Worm (Caenorhabditis elegans) whole organism, late embryonic: Measurements from ENCODE around the gene ztf-27.
A peak's percentile ranks its signal among the peaks of the same experiment; 100 is the strongest.

Experiments
- ama-1 ChIP-seq: fragments of 150-350 bp; optimal IDR thresholded peaks from 2 replicates; lab custom pipeline; 2014
- ceh-18 ChIP-seq: sonication (generic microtip); optimal IDR thresholded peaks from 2 replicates; lab custom pipeline; 2016; ENCODE audit warnings: missing genetic modification characterization, missing compliant biosample characterization
- nfya-1 ChIP-seq: sonication (generic microtip); optimal IDR thresholded peaks from 2 replicates; lab custom pipeline; 2017; ENCODE audit warnings: missing genetic modification characterization, mild to moderate bottlenecking, missing compliant biosample characterization, antibody characterized with exemption, moderate library complexity
- nhr-11 ChIP-seq: fragments of 150-350 bp; optimal IDR thresholded peaks from 2 replicates; lab custom pipeline; 2014; ENCODE audit warnings: missing biosample characterization, missing genetic modification characterization
- npax-4 ChIP-seq: sonication (generic microtip); optimal IDR thresholded peaks from 2 replicates; lab custom pipeline; 2016; ENCODE audit warnings: missing genetic modification characterization, missing compliant biosample characterization
- pha-2 ChIP-seq: sonication (generic microtip); optimal IDR thresholded peaks from 2 replicates; lab custom pipeline; 2017; ENCODE audit warnings: mild to moderate bottlenecking, missing genetic modification characterization, missing compliant biosample characterization
- pqm-1 ChIP-seq: sonication (generic microtip); optimal IDR thresholded peaks from 2 replicates; lab custom pipeline; 2016; ENCODE audit warnings: missing genetic modification characterization, missing compliant biosample characterization
- sdc-2 ChIP-seq: sonication (generic microtip); optimal IDR thresholded peaks from 2 replicates; lab custom pipeline; 2016; ENCODE audit warnings: missing genotype, missing genetic modification characterization, missing compliant biosample characterization
- unc-55 ChIP-seq: sonication (generic microtip); optimal IDR thresholded peaks from 2 replicates; lab custom pipeline; 2017; ENCODE audit warnings: missing biosample characterization, missing genetic modification reagents, missing genetic modification characterization

ce11 chrII:10373536-10374169 lies 11.5 kb upstream of the ztf-27 start:
- no peak for TF ChIP-seq ama-1
- no peak for TF ChIP-seq sdc-2 (tag; lab: Kevin White, UChicago)
- TF ChIP-seq pqm-1 (tag; lab: Kevin White, UChicago): no peak
- no peak for TF ChIP-seq pha-2 (tag; lab: Kevin White, UChicago)
- TF ChIP-seq ceh-18: no peak
- TF ChIP-seq nhr-11 (tag; lab: Kevin White, UChicago): no peak
- TF ChIP-seq nfya-1 (tag; lab: Kevin White, UChicago): peak; percentile 20
- TF ChIP-seq unc-55 (GFP tag; lab: Kevin White, UChicago): no peak
- TF ChIP-seq npax-4: no peak
